Worm (Caenorhabditis elegans) whole organism, L4 larva: ENCODE results near the gene clec-75.
"Not testable (repeated sequence)": the region's sequence is repeated elsewhere in the genome, so short reads cannot be mapped to it uniquely, and the experiment has no call there.

Experiments used
- F37D6.2 ChIP-seq: sonication (generic microtip); optimal IDR thresholded peaks from 2 replicates; lab custom pipeline; 2016; ENCODE audit warnings: mild to moderate bottlenecking, missing genetic modification characterization, missing compliant biosample characterization
- F44E2.7 ChIP-seq: fragments of 200-800 bp; sonication (Bioruptor generic); IDR thresholded peaks from 2 replicates; pipeline ENCODE4 v2.1.2; 2022; ENCODE audit warnings: missing genetic modification characterization, missing compliant biosample characterization
- T26A8.4 ChIP-seq: fragments of 200-800 bp; sonication (Bioruptor generic); IDR thresholded peaks from 2 replicates; pipeline ENCODE4 v1.3.6; 2022; ENCODE audit warnings: missing genetic modification characterization, missing compliant biosample characterization
- ZK337.2 ChIP-seq: fragments of 200-800 bp; sonication (Bioruptor generic); IDR thresholded peaks from 2 replicates; pipeline ENCODE4 v1.3.6; 2022; ENCODE audit warnings: missing genetic modification reagents, missing genetic modification characterization, missing compliant biosample characterization
- ceh-20 ChIP-seq: fragments of 200-800 bp; sonication (Bioruptor generic); IDR thresholded peaks from 2 replicates; pipeline ENCODE4 v1.3.6; 2022; ENCODE audit warnings: missing genetic modification reagents, missing genetic modification characterization, missing compliant biosample characterization
- ceh-32 ChIP-seq: sonication (generic microtip); optimal IDR thresholded peaks from 2 replicates; lab custom pipeline; 2016; ENCODE audit warnings: mild to moderate bottlenecking, missing genetic modification characterization, missing compliant biosample characterization; ENCODE audit not compliant: poor library complexity
- daf-16 ChIP-seq, 3 experiments: sonication (generic microtip); optimal IDR thresholded peaks; 2 replicates each; lab custom pipeline; 2016 to 2017; ENCODE audit warnings: missing genetic modification characterization in 3 of 3, missing genetic modification reagents in 3 of 3, mild to moderate bottlenecking in 2 of 3, missing compliant biosample characterization in 2 of 3, missing biosample characterization in 1 of 3, moderate library complexity in 1 of 3
- daf-8 ChIP-seq: fragments of 200-800 bp; sonication (Bioruptor generic); IDR thresholded peaks from 2 replicates; pipeline ENCODE4 v1.3.6; 2022; ENCODE audit warnings: missing genetic modification characterization, missing compliant biosample characterization
- dmd-6 ChIP-seq: fragments of 200-800 bp; sonication (Bioruptor generic); IDR thresholded peaks from 2 replicates; pipeline ENCODE4 v1.3.6; 2022; ENCODE audit warnings: missing genetic modification reagents, missing genetic modification characterization, missing compliant biosample characterization
- dmd-8 ChIP-seq: fragments of 200-800 bp; sonication (Bioruptor generic); IDR thresholded peaks from 2 replicates; pipeline ENCODE4 v1.3.6; 2022; ENCODE audit warnings: missing genetic modification characterization, missing compliant biosample characterization
- duxl-1 ChIP-seq: sonication (generic microtip); optimal IDR thresholded peaks from 2 replicates; lab custom pipeline; 2016; ENCODE audit warnings: mild to moderate bottlenecking, missing genetic modification characterization, moderate library complexity, missing compliant biosample characterization; ENCODE audit not compliant: poor library complexity
- gei-8 ChIP-seq: fragments of 200-800 bp; sonication (Bioruptor generic); optimal IDR thresholded peaks from 2 replicates; lab custom pipeline; 2018; ENCODE audit warnings: mild to moderate bottlenecking, missing genetic modification characterization, missing compliant biosample characterization
- hif-1 ChIP-seq, 2 experiments: sonication (generic microtip); optimal IDR thresholded peaks; 2 replicates each; lab custom pipeline; 2016 to 2017; ENCODE audit warnings: missing compliant biosample characterization in 2 of 2, missing genetic modification characterization in 2 of 2, missing genetic modification reagents in 2 of 2, missing genotype in 2 of 2, mild to moderate bottlenecking in 1 of 2
- hlh-11 ChIP-seq: fragments of 200-800 bp; sonication (Bioruptor generic); optimal IDR thresholded peaks from 2 replicates; lab custom pipeline; 2018; ENCODE audit warnings: mild to moderate bottlenecking, missing genetic modification characterization, missing compliant biosample characterization
- hmg-1.1 ChIP-seq: fragments of 200-800 bp; sonication (Bioruptor generic); IDR thresholded peaks from 2 replicates; pipeline ENCODE4 v1.3.6; 2022; ENCODE audit warnings: missing genetic modification reagents, missing genetic modification characterization, missing compliant biosample characterization
- lin-15B ChIP-seq: fragments of 150-350 bp; sonication (generic microtip); optimal IDR thresholded peaks from 3 replicates; lab custom pipeline; 2014; ENCODE audit warnings: missing biosample characterization, missing genetic modification characterization
- lin-29 ChIP-seq: fragments of 200-800 bp; sonication (Bioruptor generic); IDR thresholded peaks from 2 replicates; pipeline ENCODE4 v1.3.6; 2022; ENCODE audit warnings: missing genetic modification reagents, missing genetic modification characterization, missing compliant biosample characterization
- lsy-2 ChIP-seq, 2 experiments: fragments of 150-350 bp in 1 of 2; sonication (generic microtip) in 1 of 2; optimal IDR thresholded peaks; 2 replicates each; lab custom pipeline; 2014 to 2017; ENCODE audit warnings: missing biosample characterization in 2 of 2, missing genetic modification characterization in 2 of 2
- mdl-1 ChIP-seq, 2 experiments: fragments of 150-350 bp in 1 of 2; sonication (generic microtip) in 1 of 2; optimal IDR thresholded peaks; 2 replicates each; lab custom pipeline; 2014 to 2017; ENCODE audit warnings: missing biosample characterization in 2 of 2, missing genetic modification characterization in 2 of 2
- mdt-29 ChIP-seq: fragments of 200-800 bp; sonication (Bioruptor generic); IDR thresholded peaks from 2 replicates; pipeline ENCODE4 v1.3.6; 2022; ENCODE audit warnings: missing genetic modification reagents, missing genetic modification characterization, missing compliant biosample characterization
- mes-2 ChIP-seq: sonication (generic microtip); optimal IDR thresholded peaks from 2 replicates; lab custom pipeline; 2016; ENCODE audit warnings: missing genotype, mild to moderate bottlenecking, missing genetic modification characterization, missing compliant biosample characterization; ENCODE audit not compliant: poor library complexity, severe bottlenecking
- mxl-2 ChIP-seq: fragments of 200-800 bp; sonication (Bioruptor generic); conservative IDR thresholded peaks from 2 replicates; pipeline ENCODE4 v1.3.6; 2022; ENCODE audit warnings: missing genetic modification reagents, missing genetic modification characterization, missing compliant biosample characterization
- mxl-3 ChIP-seq: fragments of 200-800 bp; sonication (Bioruptor generic); optimal IDR thresholded peaks from 2 replicates; lab custom pipeline; 2018; ENCODE audit warnings: mild to moderate bottlenecking, missing genetic modification characterization, missing compliant biosample characterization
- nhr-102 ChIP-seq: sonication (generic microtip); optimal IDR thresholded peaks from 2 replicates; lab custom pipeline; 2016; ENCODE audit warnings: mild to moderate bottlenecking, missing genetic modification characterization, moderate library complexity, missing compliant biosample characterization
- nhr-237 ChIP-seq: sonication (generic microtip); optimal IDR thresholded peaks from 2 replicates; lab custom pipeline; 2017; ENCODE audit warnings: missing biosample characterization, missing genetic modification characterization
- nhr-25 ChIP-seq: sonication (generic microtip); optimal IDR thresholded peaks from 2 replicates; lab custom pipeline; 2017; ENCODE audit warnings: missing genetic modification characterization, mild to moderate bottlenecking, missing compliant biosample characterization, antibody characterized with exemption, moderate library complexity, borderline replicate concordance; ENCODE audit not compliant: insufficient read depth
- nhr-28 ChIP-seq: fragments of 150-350 bp; optimal IDR thresholded peaks from 2 replicates; lab custom pipeline; 2014; ENCODE audit warnings: missing biosample characterization, missing genetic modification characterization
- nhr-41 ChIP-seq: fragments of 200-800 bp; sonication (Bioruptor generic); IDR thresholded peaks from 2 replicates; pipeline ENCODE4 v1.3.6; 2022; ENCODE audit warnings: missing genetic modification reagents, missing genetic modification characterization, missing compliant biosample characterization
- nhr-77 ChIP-seq: fragments of 150-350 bp; optimal IDR thresholded peaks from 2 replicates; lab custom pipeline; 2014; ENCODE audit warnings: missing biosample characterization, missing genetic modification characterization
- pqm-1 ChIP-seq: sonication (generic microtip); optimal IDR thresholded peaks from 2 replicates; lab custom pipeline; 2017; ENCODE audit warnings: missing biosample characterization, missing genetic modification characterization
- saeg-2 ChIP-seq: fragments of 200-800 bp; sonication (Bioruptor generic); IDR thresholded peaks from 2 replicates; pipeline ENCODE4 v1.3.6; 2022; ENCODE audit warnings: missing genetic modification reagents, missing genetic modification characterization, missing compliant biosample characterization
- tag-97 ChIP-seq: fragments of 200-800 bp; sonication (Bioruptor generic); IDR thresholded peaks from 2 replicates; pipeline ENCODE4 v1.3.6; 2022; ENCODE audit warnings: missing genetic modification characterization, missing compliant biosample characterization
- zip-2 ChIP-seq: fragments of 150-350 bp; optimal IDR thresholded peaks from 2 replicates; lab custom pipeline; 2014; ENCODE audit warnings: missing biosample characterization, missing genetic modification characterization

The clec-75 gene

DNA sequence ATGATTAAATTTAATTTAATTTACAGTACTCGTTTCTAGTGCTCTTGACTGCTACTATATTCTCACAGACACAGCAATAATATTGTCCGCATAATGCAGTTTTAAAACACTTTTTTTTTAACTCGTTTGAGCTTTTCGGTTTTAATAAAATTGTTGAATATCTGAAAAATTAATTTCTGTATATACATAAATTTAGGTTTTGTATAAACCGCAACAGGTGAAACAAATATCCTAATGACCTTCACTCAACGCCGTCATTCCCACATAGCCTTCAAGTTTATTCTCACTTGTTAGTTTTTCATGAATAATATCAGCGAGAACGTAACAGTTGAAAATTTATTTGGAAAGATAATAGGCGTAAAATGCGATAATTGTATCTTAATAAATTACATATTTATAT is 41.0 kb upstream of the clec-75 start, which contains the start of gene srz-19:
TSS of gene srz-19 (plus strand) at position 301 of the 400 bp plus-strand sequence.
- TF ChIP-seq mxl-2 (GFP tag; lab: Robert Waterston, UW), result no peak
- TF ChIP-seq ZK337.2, result no peak
- TF ChIP-seq dmd-6, result no peak
- TF ChIP-seq lin-15B (tag; lab: Kevin White, UChicago), result no peak
- TF ChIP-seq nhr-41 (GFP tag; lab: Robert Waterston, UW), result no peak
- no peak for TF ChIP-seq F44E2.7 (GFP tag; lab: Robert Waterston, UW)
- no peak for TF ChIP-seq dmd-8 (GFP tag; lab: Robert Waterston, UW)
- no peak for TF ChIP-seq hif-1 (tag; optimal IDR thresholded peaks at IDR 0.05; lab: Kevin White, UChicago)
- no peak for TF ChIP-seq zip-2 (tag; lab: Kevin White, UChicago)
- TF ChIP-seq saeg-2 (GFP tag; lab: Robert Waterston, UW), result no peak
- no peak for TF ChIP-seq mes-2 (tag; lab: Kevin White, UChicago)
- no peak for TF ChIP-seq nhr-102
- no peak for TF ChIP-seq F37D6.2
- TF ChIP-seq daf-8 (GFP tag; lab: Robert Waterston, UW), result no peak
- no peak for TF ChIP-seq mdl-1 (tag; optimal IDR thresholded peaks at IDR 0.05; lab: Kevin White, UChicago)
- no peak for TF ChIP-seq tag-97 (GFP tag; lab: Robert Waterston, UW)
- TF ChIP-seq gei-8 (GFP tag; lab: Kevin White, UChicago), result no peak
- no peak for TF ChIP-seq hmg-1.1 (GFP tag; lab: Robert Waterston, UW)
- TF ChIP-seq lsy-2 (tag; optimal IDR thresholded peaks at IDR 0.05; lab: Kevin White, UChicago), result no peak

- TF ChIP-seq nhr-77 (tag; lab: Kevin White, UChicago) (peak; percentile 9), nhr-237 (no peak), mdt-29 (no peak), duxl-1 (no peak), pqm-1 (peak; percentile 78), mxl-3 (GFP tag; lab: Kevin White, UChicago) (peak; percentile 17), lin-29 (GFP tag; lab: Robert Waterston, UW) (no peak), hlh-11 (tag; lab: Kevin White, UChicago) (peak; percentile 58), hif-1 (tag; optimal IDR thresholded peaks at IDR 0.05; lab: Kevin White, UChicago) (no peak), daf-16 (GFP tag; optimal IDR thresholded peaks at IDR 0.05; lab: Kevin White, UChicago) (no peak), daf-16 (tag; optimal IDR thresholded peaks at IDR 0.05; lab: Kevin White, UChicago) (peak; percentile 57), nhr-28 (tag; lab: Kevin White, UChicago) (peak; percentile 63)
These were observed 38.6 kb upstream of the clec-75 start, which contains the start of gene clec-67 for ce11 chrIV:3921898-3922297. Gene clec-67, plus strand, starts transcription at chrIV:3922165.

DNA sequence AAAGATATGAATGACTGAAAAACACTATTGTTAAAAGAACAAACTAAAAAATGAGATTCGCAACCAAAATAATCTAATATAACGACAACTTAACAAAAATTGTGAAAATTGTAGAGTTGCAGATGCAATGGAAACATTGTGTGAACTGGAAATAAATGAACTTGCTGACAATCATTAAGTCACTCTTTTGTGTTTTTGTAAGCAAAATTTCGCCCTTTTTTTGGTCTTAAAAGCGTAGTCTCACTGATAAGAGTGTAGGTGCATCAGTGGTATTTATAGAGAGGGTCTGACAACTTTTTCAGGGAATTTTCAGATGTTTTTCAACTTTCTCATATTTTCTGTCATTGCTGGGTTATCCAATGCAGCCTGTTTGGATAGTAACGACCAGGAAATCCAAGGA is 34.4 kb upstream of the clec-75 start, which contains the start of gene clec-68:
TSS of gene clec-68 (plus strand) at position 301 of the 400 bp plus-strand sequence.
- no peak for TF ChIP-seq ceh-32 (tag; lab: Kevin White, UChicago)
- no peak for TF ChIP-seq nhr-25 (tag; lab: Kevin White, UChicago)
- TF ChIP-seq duxl-1, result no peak
- TF ChIP-seq, all 104 proteins: peak for 0

DNA sequence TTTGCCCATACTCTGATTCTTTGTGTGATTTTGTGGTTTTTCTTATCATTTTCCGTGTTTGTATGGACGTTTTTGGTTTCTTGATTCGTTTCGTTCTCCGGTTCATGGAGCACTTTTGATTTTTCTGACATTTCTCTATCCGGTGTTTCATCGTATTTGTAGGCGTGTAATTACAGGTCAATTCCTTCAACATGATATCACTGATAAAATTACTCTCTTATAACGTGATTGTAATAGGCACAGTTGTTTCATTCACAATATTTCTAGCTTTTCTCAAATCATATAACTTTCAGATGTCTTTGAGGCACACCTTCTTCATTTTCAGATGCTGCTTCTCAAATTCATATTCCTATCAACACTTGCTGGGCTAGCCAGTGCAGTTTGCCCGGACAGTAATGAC is 28.1 kb upstream of the clec-75 start, which contains the start of gene clec-70:
TSS of gene clec-70 (plus strand) at position 301 of the 400 bp plus-strand sequence.
- not testable (repeated sequence) for TF ChIP-seq T26A8.4; ceh-20 (GFP tag; lab: Robert Waterston, UW); daf-16 (GFP tag; optimal IDR thresholded peaks at IDR 0.05; lab: Kevin White, UChicago); daf-16 (tag; optimal IDR thresholded peaks at IDR 0.05; lab: Kevin White, UChicago)
